Worm (Caenorhabditis elegans) whole organism, young adult: ENCODE results near the gene oac-1.

Source experiments
- B0019.2 ChIP-seq: fragments of 200-800 bp; sonication (Bioruptor generic); conservative IDR thresholded peaks from 2 replicates; pipeline ENCODE4 v1.3.6; 2022; ENCODE audit warnings: missing genetic modification reagents, missing genetic modification characterization, missing compliant biosample characterization
- B0261.1 ChIP-seq: sonication (generic microtip); optimal IDR thresholded peaks from 2 replicates; lab custom pipeline; 2016; ENCODE audit warnings: mild to moderate bottlenecking, missing genetic modification characterization, moderate library complexity, missing compliant biosample characterization
- B0336.3 ChIP-seq: fragments of 200-800 bp; sonication (Bioruptor generic); IDR thresholded peaks from 2 replicates; pipeline ENCODE4 v1.3.6; 2022; ENCODE audit warnings: missing genetic modification characterization, missing compliant biosample characterization
- C17E4.6 ChIP-seq: fragments of 200-800 bp; sonication (Bioruptor generic); IDR thresholded peaks from 2 replicates; pipeline ENCODE4 v1.3.6; 2022; ENCODE audit warnings: missing genetic modification reagents, missing genetic modification characterization, missing compliant biosample characterization
- D2030.7 ChIP-seq: fragments of 200-800 bp; sonication (Bioruptor generic); IDR thresholded peaks from 2 replicates; pipeline ENCODE4 v1.3.6; 2022; ENCODE audit warnings: missing genetic modification reagents, missing genetic modification characterization, missing compliant biosample characterization
- F22D6.2 ChIP-seq: sonication (generic microtip); optimal IDR thresholded peaks from 2 replicates; lab custom pipeline; 2016; ENCODE audit warnings: mild to moderate bottlenecking, missing genetic modification characterization, missing compliant biosample characterization
- F33H1.4 ChIP-seq: fragments of 200-800 bp; sonication (Bioruptor generic); IDR thresholded peaks from 2 replicates; pipeline ENCODE4 v1.3.6; 2022; ENCODE audit warnings: missing genetic modification reagents, missing genetic modification characterization, missing compliant biosample characterization
- F49E8.2 ChIP-seq: sonication (generic microtip); optimal IDR thresholded peaks from 3 replicates; lab custom pipeline; 2017; ENCODE audit warnings: missing genetic modification characterization, mild to moderate bottlenecking, missing compliant biosample characterization, antibody characterized with exemption, moderate library complexity; ENCODE audit not compliant: insufficient read depth
- F52B5.7 ChIP-seq: sonication (generic microtip); optimal IDR thresholded peaks from 2 replicates; lab custom pipeline; 2016; ENCODE audit warnings: mild to moderate bottlenecking, missing genetic modification characterization, missing compliant biosample characterization
- K11D2.4 ChIP-seq: fragments of 200-800 bp; sonication (Bioruptor generic); IDR thresholded peaks from 2 replicates; pipeline ENCODE4 v1.3.6; 2022; ENCODE audit warnings: missing genetic modification reagents, missing genetic modification characterization, missing compliant biosample characterization
- T26A5.8 ChIP-seq: sonication (generic microtip); optimal IDR thresholded peaks from 2 replicates; lab custom pipeline; 2016; ENCODE audit warnings: missing genetic modification characterization, missing compliant biosample characterization
- Y67H2A.10 ChIP-seq: fragments of 200-800 bp; sonication (Bioruptor generic); conservative IDR thresholded peaks from 2 replicates; pipeline ENCODE4 v1.3.6; 2022; ENCODE audit warnings: missing genetic modification reagents, missing genetic modification characterization, missing compliant biosample characterization
- Y95B8A.8 ChIP-seq: fragments of 200-800 bp; sonication (Bioruptor generic); IDR thresholded peaks from 2 replicates; pipeline ENCODE4 v1.3.6; 2022; ENCODE audit warnings: missing genetic modification reagents, missing genetic modification characterization, missing compliant biosample characterization
- ZK185.1 ChIP-seq: sonication (generic microtip); optimal IDR thresholded peaks from 2 replicates; lab custom pipeline; 2016; ENCODE audit warnings: mild to moderate bottlenecking, missing genetic modification characterization, missing compliant biosample characterization; ENCODE audit not compliant: poor library complexity, severe bottlenecking
- akir-1 ChIP-seq: fragments of 200-800 bp; sonication (Bioruptor generic); optimal IDR thresholded peaks from 2 replicates; lab custom pipeline; 2018; ENCODE audit warnings: mild to moderate bottlenecking, missing genetic modification characterization, moderate library complexity, missing compliant biosample characterization
- athp-1 ChIP-seq: sonication (generic microtip); optimal IDR thresholded peaks from 2 replicates; lab custom pipeline; 2017; ENCODE audit warnings: mild to moderate bottlenecking, missing genetic modification characterization, missing compliant biosample characterization
- attf-5 ChIP-seq: fragments of 200-800 bp; sonication (Bioruptor generic); optimal IDR thresholded peaks from 2 replicates; lab custom pipeline; 2018; ENCODE audit warnings: mild to moderate bottlenecking, missing genetic modification characterization, missing compliant biosample characterization
- attf-6 ChIP-seq: fragments of 200-800 bp; sonication (Bioruptor generic); IDR thresholded peaks from 2 replicates; pipeline ENCODE4 v1.3.6; 2022; ENCODE audit warnings: missing genetic modification reagents, missing genetic modification characterization, missing compliant biosample characterization
- efl-1 ChIP-seq: fragments of 150-350 bp; optimal IDR thresholded peaks from 2 replicates; lab custom pipeline; 2014; ENCODE audit warnings: missing biosample characterization, missing genetic modification reagents, missing genetic modification characterization
- egl-44 ChIP-seq: fragments of 200-800 bp; sonication (Bioruptor generic); IDR thresholded peaks from 2 replicates; pipeline ENCODE4 v1.3.6; 2022; ENCODE audit warnings: missing genetic modification reagents, missing genetic modification characterization, missing compliant biosample characterization
- ekl-4 ChIP-seq: fragments of 200-800 bp; sonication (Bioruptor generic); IDR thresholded peaks from 2 replicates; pipeline ENCODE4 v1.3.6; 2022; ENCODE audit warnings: missing genetic modification reagents, missing genetic modification characterization, missing compliant biosample characterization
- ets-4 ChIP-seq: fragments of 200-800 bp; sonication (Bioruptor generic); optimal IDR thresholded peaks from 2 replicates; lab custom pipeline; 2018; ENCODE audit warnings: mild to moderate bottlenecking, missing genetic modification characterization, missing compliant biosample characterization
- hlh-26 ChIP-seq: fragments of 200-800 bp; sonication (Bioruptor generic); conservative IDR thresholded peaks from 2 replicates; pipeline ENCODE4 v1.3.6; 2022; ENCODE audit warnings: missing genetic modification reagents, missing genetic modification characterization, missing compliant biosample characterization
- hmg-1.2 ChIP-seq: fragments of 200-800 bp; sonication (Bioruptor generic); IDR thresholded peaks from 2 replicates; pipeline ENCODE4 v1.3.6; 2022; ENCODE audit warnings: missing genetic modification reagents, missing genetic modification characterization, missing compliant biosample characterization
- hmg-20 ChIP-seq: fragments of 200-800 bp; sonication (Bioruptor generic); IDR thresholded peaks from 2 replicates; pipeline ENCODE4 v1.3.6; 2022; ENCODE audit warnings: missing genetic modification reagents, missing genetic modification characterization, missing compliant biosample characterization
- hsf-1 ChIP-seq: fragments of 200-800 bp; sonication (Bioruptor generic); IDR thresholded peaks from 2 replicates; pipeline ENCODE4 v1.3.6; 2022; ENCODE audit warnings: missing genetic modification reagents, missing genetic modification characterization, missing compliant biosample characterization
- let-526 ChIP-seq: fragments of 200-800 bp; sonication (Bioruptor generic); IDR thresholded peaks from 2 replicates; pipeline ENCODE4 v1.3.6; 2022; ENCODE audit warnings: missing genetic modification reagents, missing genetic modification characterization, missing compliant biosample characterization
- lin-40 ChIP-seq: sonication (generic microtip); optimal IDR thresholded peaks from 2 replicates; lab custom pipeline; 2016; ENCODE audit warnings: missing genetic modification characterization, mild to moderate bottlenecking, missing compliant biosample characterization, missing genotype, missing genetic modification reagents
- lin-54 ChIP-seq: fragments of 200-800 bp; sonication (Bioruptor generic); optimal IDR thresholded peaks from 2 replicates; lab custom pipeline; 2018; ENCODE audit warnings: mild to moderate bottlenecking, missing genetic modification characterization, missing compliant biosample characterization
- lir-1 ChIP-seq: fragments of 200-800 bp; sonication (Bioruptor generic); conservative IDR thresholded peaks from 2 replicates; pipeline ENCODE4 v1.3.6; 2022; ENCODE audit warnings: missing genetic modification reagents, missing genetic modification characterization, missing compliant biosample characterization
- mcd-1 ChIP-seq: fragments of 200-800 bp; sonication (Bioruptor generic); IDR thresholded peaks from 2 replicates; pipeline ENCODE4 v1.3.6; 2022; ENCODE audit warnings: missing genetic modification reagents, missing genetic modification characterization, missing compliant biosample characterization
- nfya-1 ChIP-seq: sonication (generic microtip); optimal IDR thresholded peaks from 2 replicates; lab custom pipeline; 2017; ENCODE audit warnings: antibody characterized with exemption, missing compliant biosample characterization, missing genetic modification characterization, borderline replicate concordance; ENCODE audit not compliant: insufficient read depth
- nhr-120 ChIP-seq: fragments of 200-800 bp; sonication (Bioruptor generic); IDR thresholded peaks from 2 replicates; pipeline ENCODE4 v1.3.6; 2022; ENCODE audit warnings: missing genetic modification characterization, missing compliant biosample characterization
- nhr-179 ChIP-seq: sonication (generic microtip); optimal IDR thresholded peaks from 2 replicates; lab custom pipeline; 2016; ENCODE audit warnings: mild to moderate bottlenecking, missing genetic modification characterization, missing compliant biosample characterization
- nhr-27 ChIP-seq: fragments of 200-800 bp; sonication (Bioruptor generic); optimal IDR thresholded peaks from 2 replicates; lab custom pipeline; 2018; ENCODE audit warnings: mild to moderate bottlenecking, missing genetic modification characterization, moderate library complexity, missing compliant biosample characterization
- nhr-80 ChIP-seq: sonication (generic microtip); optimal IDR thresholded peaks from 2 replicates; lab custom pipeline; 2016; ENCODE audit warnings: missing genetic modification characterization, missing compliant biosample characterization
- rcor-1 ChIP-seq: fragments of 200-800 bp; sonication (Bioruptor generic); IDR thresholded peaks from 2 replicates; pipeline ENCODE4 v1.3.6; 2022; ENCODE audit warnings: missing genetic modification reagents, missing genetic modification characterization, missing compliant biosample characterization
- sdz-38 ChIP-seq: sonication (generic microtip); optimal IDR thresholded peaks from 2 replicates; lab custom pipeline; 2016; ENCODE audit warnings: missing genotype, missing genetic modification characterization, missing compliant biosample characterization
- sea-2 ChIP-seq: fragments of 200-800 bp; sonication (Bioruptor generic); IDR thresholded peaks from 2 replicates; pipeline ENCODE4 v1.3.6; 2022; ENCODE audit warnings: missing genetic modification characterization, missing compliant biosample characterization
- sptf-2 ChIP-seq: fragments of 200-800 bp; sonication (Bioruptor generic); optimal IDR thresholded peaks from 2 replicates; lab custom pipeline; 2018; ENCODE audit warnings: mild to moderate bottlenecking, missing genetic modification characterization, missing compliant biosample characterization
- tbx-9 ChIP-seq: sonication (generic microtip); optimal IDR thresholded peaks from 2 replicates; lab custom pipeline; 2016; ENCODE audit warnings: borderline replicate concordance, missing genetic modification characterization, inconsistent platforms, missing compliant biosample characterization
- tlf-1 ChIP-seq: fragments of 200-800 bp; sonication (Bioruptor generic); optimal IDR thresholded peaks from 2 replicates; lab custom pipeline; 2018; ENCODE audit warnings: mild to moderate bottlenecking, missing genetic modification characterization, missing compliant biosample characterization
- unc-130 ChIP-seq: sonication (generic microtip); optimal IDR thresholded peaks from 2 replicates; lab custom pipeline; 2016; ENCODE audit warnings: missing genetic modification reagents, missing genetic modification characterization, missing compliant biosample characterization
- unc-62 ChIP-seq: fragments of 150-350 bp; optimal IDR thresholded peaks from 2 replicates; lab custom pipeline; 2014; ENCODE audit warnings: missing biosample characterization, missing genetic modification reagents, missing genetic modification characterization
- xnd-1 ChIP-seq: sonication (generic microtip); optimal IDR thresholded peaks from 2 replicates; lab custom pipeline; 2016; ENCODE audit warnings: missing genotype, missing genetic modification reagents, missing genetic modification characterization, missing compliant biosample characterization
- ztf-18 ChIP-seq: sonication (generic microtip); optimal IDR thresholded peaks from 2 replicates; lab custom pipeline; 2016; ENCODE audit warnings: missing genotype, mild to moderate bottlenecking, missing genetic modification characterization, missing compliant biosample characterization
- ztf-25 ChIP-seq: fragments of 200-800 bp; sonication (Bioruptor generic); IDR thresholded peaks from 2 replicates; pipeline ENCODE4 v1.3.6; 2022; ENCODE audit warnings: missing genetic modification reagents, missing genetic modification characterization, missing compliant biosample characterization
- ztf-6 ChIP-seq: fragments of 200-800 bp; sonication (Bioruptor generic); IDR thresholded peaks from 2 replicates; pipeline ENCODE4 v1.3.6; 2022; ENCODE audit warnings: missing genetic modification reagents, missing genetic modification characterization, missing compliant biosample characterization

oac-1 gene

DNA sequence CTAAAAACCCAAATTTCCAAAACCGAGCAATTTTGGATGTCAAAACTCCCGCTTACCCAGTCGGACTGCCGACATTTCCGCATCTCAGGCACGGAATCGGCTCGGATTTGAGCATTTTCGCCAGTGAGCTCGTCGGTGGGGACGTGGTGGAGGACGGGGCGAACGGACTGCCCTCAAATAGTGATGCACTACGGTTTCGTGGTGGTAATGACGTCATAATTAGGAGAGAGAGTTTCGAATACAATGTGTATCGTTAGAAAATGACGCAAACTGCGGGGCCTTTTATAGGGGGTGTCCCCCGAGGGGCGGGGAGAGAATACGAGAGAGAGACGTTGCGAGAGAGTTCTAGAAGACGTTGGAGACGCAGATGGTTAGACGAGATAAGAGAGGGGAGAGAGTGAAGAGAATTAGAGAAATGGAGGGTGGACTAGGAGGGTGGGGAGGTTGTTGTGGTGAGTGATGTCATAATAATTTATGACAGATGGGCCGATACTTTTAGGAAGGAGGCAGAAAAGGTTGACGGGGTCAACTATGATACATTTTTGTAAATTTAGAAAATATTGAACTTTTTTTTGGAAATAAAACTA is 33.1 kb downstream of the oac-1 start (continued):
- TF ChIP-seq F33H1.4 (GFP tag; lab: Robert Waterston, UW) (no peak), ets-4 (GFP tag; lab: Kevin White, UChicago) (peak; percentile 45), sdz-38 (tag; lab: Kevin White, UChicago) (no peak), Y67H2A.10 (GFP tag; lab: Robert Waterston, UW) (no peak), sea-2 (GFP tag; lab: Robert Waterston, UW) (0 out of 2 replicates have a peak, but pooled peaks have one; percentile 42), tlf-1 (peak; percentile 45), unc-130 (no peak), nhr-80 (tag; lab: Kevin White, UChicago) (peak; percentile 41), B0019.2 (no peak), rcor-1 (GFP tag; lab: Robert Waterston, UW) (peak; percentile 60; the same call in 1 of the 2 replicates), lin-40 (tag; lab: Kevin White, UChicago) (peak; percentile 87), sptf-2 (GFP tag; lab: Kevin White, UChicago) (no peak), nhr-27 (tag; lab: Kevin White, UChicago) (no peak), T26A5.8 (tag; lab: Kevin White, UChicago) (no peak), hsf-1 (GFP tag; lab: Robert Waterston, UW) (peak; percentile 96), nhr-179 (tag; lab: Kevin White, UChicago) (no peak), athp-1 (tag; lab: Kevin White, UChicago) (peak; percentile 28), Y95B8A.8 (GFP tag; lab: Robert Waterston, UW) (no peak), F52B5.7 (tag; lab: Kevin White, UChicago) (peak; percentile 67), nfya-1 (tag; lab: Kevin White, UChicago) (no peak), ztf-6 (GFP tag; lab: Robert Waterston, UW) (no peak; the same call in 1 of the 2 replicates), B0261.1 (tag; lab: Kevin White, UChicago) (peak; percentile 18), F22D6.2 (tag; lab: Kevin White, UChicago) (peak; percentile 0), attf-5 (GFP tag; lab: Kevin White, UChicago) (peak; percentile 63), tbx-9 (tag; lab: Kevin White, UChicago) (no peak), xnd-1 (tag; lab: Kevin White, UChicago) (no peak), hmg-20 (GFP tag; lab: Robert Waterston, UW) (no peak), lir-1 (GFP tag; lab: Robert Waterston, UW) (peak; percentile 44; the same call in 1 of the 2 replicates), hlh-26 (0 out of 2 replicates have a peak, but pooled peaks have one; percentile 66), mcd-1 (GFP tag; lab: Robert Waterston, UW) (peak; percentile 70; the same call in 1 of the 2 replicates), ZK185.1 (tag; lab: Kevin White, UChicago) (peak; percentile 38), nhr-120 (no peak), ztf-25 (GFP tag; lab: Robert Waterston, UW) (no peak), egl-44 (peak; percentile 56; the same call in 1 of the 2 replicates), lin-54 (GFP tag; lab: Kevin White, UChicago) (peak; percentile 67), let-526 (GFP tag; lab: Robert Waterston, UW) (peak; percentile 41; the same call in 1 of the 2 replicates), B0336.3 (GFP tag; lab: Robert Waterston, UW) (peak; percentile 78; the same call in 1 of the 2 replicates), akir-1 (GFP tag; lab: Kevin White, UChicago) (no peak), hmg-1.2 (GFP tag; lab: Robert Waterston, UW) (peak; percentile 98), F49E8.2 (tag; lab: Kevin White, UChicago) (no peak), attf-6 (no peak), unc-62 (peak; percentile 72), ztf-18 (tag; lab: Kevin White, UChicago) (no peak), ekl-4 (GFP tag; lab: Robert Waterston, UW) (peak; percentile 88), D2030.7 (no peak), C17E4.6 (GFP tag; lab: Robert Waterston, UW) (no peak), K11D2.4 (GFP tag; lab: Robert Waterston, UW) (peak; percentile 91), efl-1 (GFP tag; lab: Kevin White, UChicago) (no peak)
